Fruit fly (Drosophila melanogaster) whole organism, pupa: ENCODE measurements around the gene CG33178.

ENCODE experiments used
- CG10348 ChIP-seq: fragments of 200-800 bp; sonication (Bioruptor generic); IDR thresholded peaks from 2 replicates; pipeline ENCODE4 v1.3.6; 2022; ENCODE audit warnings: missing biosample characterization, missing genetic modification characterization
- CG12605 ChIP-seq: fragments of 200-800 bp; sonication (Bioruptor generic); IDR thresholded peaks from 2 replicates; pipeline ENCODE4 v1.3.6; 2022; ENCODE audit warnings: missing biosample characterization, missing genetic modification characterization
- CG13204 ChIP-seq: fragments of 200-800 bp; sonication (Bioruptor generic); optimal IDR thresholded peaks from 2 replicates; lab custom pipeline; 2018; ENCODE audit warnings: missing biosample characterization, mild to moderate bottlenecking, missing genetic modification characterization, moderate library complexity
- CG14655 ChIP-seq: fragments of 200-800 bp; sonication (Bioruptor generic); optimal IDR thresholded peaks from 3 replicates; lab custom pipeline; 2017; ENCODE audit warnings: mild to moderate bottlenecking, missing biosample characterization, missing genetic modification reagents, missing genetic modification characterization
- CG15710 ChIP-seq: fragments of 200-800 bp; sonication (Bioruptor generic); optimal IDR thresholded peaks from 2 replicates; lab custom pipeline; 2018; ENCODE audit warnings: missing biosample characterization, mild to moderate bottlenecking, missing genetic modification characterization, moderate library complexity
- CG17806 ChIP-seq: fragments of 200-800 bp; sonication (Bioruptor generic); optimal IDR thresholded peaks from 2 replicates; lab custom pipeline; 2018; ENCODE audit warnings: missing biosample characterization, mild to moderate bottlenecking, missing genetic modification characterization, moderate library complexity
- CG32121 ChIP-seq: fragments of 200-800 bp; sonication (Bioruptor generic); IDR thresholded peaks from 2 replicates; pipeline ENCODE4 v1.3.6; 2022; ENCODE audit warnings: missing biosample characterization, missing genetic modification characterization
- CG34367 ChIP-seq: fragments of 200-800 bp; sonication (Bioruptor generic); optimal IDR thresholded peaks from 2 replicates; lab custom pipeline; 2018; ENCODE audit warnings: missing biosample characterization, mild to moderate bottlenecking, missing genetic modification characterization
- CG4496 ChIP-seq: fragments of 200-800 bp; sonication (Bioruptor generic); IDR thresholded peaks from 3 replicates; pipeline ENCODE4 v1.3.6; 2022; ENCODE audit warnings: missing biosample characterization, missing genetic modification characterization
- CG8159 ChIP-seq: fragments of 200-800 bp; sonication (Bioruptor generic); optimal IDR thresholded peaks from 3 replicates; lab custom pipeline; 2018; ENCODE audit warnings: missing biosample characterization, mild to moderate bottlenecking, missing genetic modification characterization, moderate library complexity
- CG8301 ChIP-seq: fragments of 200-800 bp; sonication (Bioruptor generic); optimal IDR thresholded peaks from 2 replicates; lab custom pipeline; 2018; ENCODE audit warnings: missing biosample characterization, mild to moderate bottlenecking, missing genetic modification characterization
- CG9948 ChIP-seq: fragments of 200-800 bp; sonication (Bioruptor generic); optimal IDR thresholded peaks from 2 replicates; lab custom pipeline; 2018; ENCODE audit warnings: missing biosample characterization, mild to moderate bottlenecking, missing genetic modification characterization, moderate library complexity
- D1 ChIP-seq: fragments of 200-800 bp; sonication (Bioruptor generic); optimal IDR thresholded peaks from 2 replicates; lab custom pipeline; 2018; ENCODE audit warnings: missing biosample characterization, mild to moderate bottlenecking, missing genetic modification characterization, moderate library complexity
- EcR ChIP-seq: fragments of 200-800 bp; sonication (Bioruptor generic); optimal IDR thresholded peaks from 3 replicates; lab custom pipeline; 2019; ENCODE audit warnings: missing biosample characterization, missing genetic modification characterization, mild to moderate bottlenecking, moderate library complexity, missing genetic modification reagents
- Ets98B ChIP-seq: fragments of 200-800 bp; sonication (Bioruptor generic); IDR thresholded peaks from 2 replicates; pipeline ENCODE4 v1.3.6; 2022; ENCODE audit warnings: missing biosample characterization, missing genetic modification characterization
- Pif1A ChIP-seq: fragments of 200-800 bp; sonication (Bioruptor generic); optimal IDR thresholded peaks from 3 replicates; lab custom pipeline; 2016; ENCODE audit warnings: missing biosample characterization, missing genetic modification characterization
- Pif1B ChIP-seq: fragments of 200-800 bp; sonication (Bioruptor generic); optimal IDR thresholded peaks from 3 replicates; lab custom pipeline; 2016; ENCODE audit warnings: missing biosample characterization, missing genetic modification characterization
- Snoo ChIP-seq: fragments of 200-800 bp; sonication (Bioruptor generic); optimal IDR thresholded peaks from 3 replicates; lab custom pipeline; 2017; ENCODE audit warnings: missing biosample characterization, mild to moderate bottlenecking, missing genetic modification characterization, inconsistent platforms
- fd96Ca ChIP-seq: fragments of 200-800 bp; sonication (Bioruptor generic); IDR thresholded peaks from 3 replicates; pipeline ENCODE4 v1.3.6; 2022; ENCODE audit warnings: missing biosample characterization, missing genetic modification characterization
- gl ChIP-seq: fragments of 200-800 bp; sonication (Bioruptor generic); optimal IDR thresholded peaks from 2 replicates; lab custom pipeline; 2018; ENCODE audit warnings: missing biosample characterization, mild to moderate bottlenecking, missing genetic modification characterization
- rn ChIP-seq: fragments of 200-800 bp; sonication (Bioruptor generic); IDR thresholded peaks from 2 replicates; pipeline ENCODE4 v1.3.6; 2022; ENCODE audit warnings: missing biosample characterization, missing genetic modification characterization

CG33178 gene

dm6 chrX:15091159-15091558 is 8.5 kb downstream of the CG33178 start:
- TF ChIP-seq gl: no peak
- no peak for TF ChIP-seq D1 (tag; lab: Kevin White, UChicago)
- TF ChIP-seq CG10348: no peak
- no peak for TF ChIP-seq CG15710 (tag; lab: Kevin White, UChicago)
- no peak for TF ChIP-seq CG32121
- TF ChIP-seq CG17806: no peak
- no peak for TF ChIP-seq EcR (GFP tag; lab: Kevin White, UChicago)
- no peak for TF ChIP-seq CG4496
- TF ChIP-seq Pif1B (GFP tag; lab: Kevin White, UChicago): no peak
- TF ChIP-seq CG34367 (tag; lab: Kevin White, UChicago): no peak
- no peak for TF ChIP-seq CG13204 (GFP tag; lab: Kevin White, UChicago)
- no peak for TF ChIP-seq Ets98B (GFP tag; lab: Robert Waterston, UW)
- TF ChIP-seq CG8159 (tag; lab: Kevin White, UChicago): no peak
- TF ChIP-seq Snoo: no peak

dm6 chrX:15095942-15096341 is 13.3 kb downstream of the CG33178 start, which contains the start of gene CG9072:
CG9072 (minus strand) TSS chrX:15096042.
- TF ChIP-seq CG17806: no peak
- no peak for TF ChIP-seq rn (GFP tag; lab: Robert Waterston, UW)
- no peak for TF ChIP-seq CG34367 (tag; lab: Kevin White, UChicago)
- no peak for TF ChIP-seq CG4496
- TF ChIP-seq D1 (tag; lab: Kevin White, UChicago): no peak

- TF ChIP-seq Pif1B (GFP tag; lab: Kevin White, UChicago) (no peak), CG12605 (GFP tag; lab: Robert Waterston, UW) (no peak), CG15710 (tag; lab: Kevin White, UChicago) (no peak), rn (GFP tag; lab: Robert Waterston, UW) (no peak), gl (no peak), fd96Ca (no peak), Ets98B (GFP tag; lab: Robert Waterston, UW) (no peak), CG8301 (tag; lab: Kevin White, UChicago) (no peak), CG13204 (GFP tag; lab: Kevin White, UChicago) (no peak), EcR (GFP tag; lab: Kevin White, UChicago) (no peak), CG32121 (no peak), CG14655 (GFP tag; lab: Kevin White, UChicago) (no peak), CG34367 (tag; lab: Kevin White, UChicago) (no peak), CG8159 (tag; lab: Kevin White, UChicago) (no peak), CG10348 (no peak), CG9948 (tag; lab: Kevin White, UChicago) (no peak), CG17806 (no peak), D1 (tag; lab: Kevin White, UChicago) (no peak), CG4496 (no peak), Snoo (no peak)
Observed at dm6 chrX:15111888-15112287, 29.3 kb downstream of the CG33178 start.

dm6 chrX:15116397-15116796 is 33.8 kb downstream of the CG33178 start, which contains the start of gene Cyp4s3:
Cyp4s3 (minus strand) TSS chrX:15116542.
- no peak for TF ChIP-seq CG12605 (GFP tag; lab: Robert Waterston, UW)
- no peak for TF ChIP-seq Ets98B (GFP tag; lab: Robert Waterston, UW)
- no peak for TF ChIP-seq D1 (tag; lab: Kevin White, UChicago)

dm6 chrX:15120116-15120515 is 37.5 kb downstream of the CG33178 start:
- TF ChIP-seq CG17806 (no peak), Snoo (no peak), Pif1A (GFP tag; lab: Kevin White, UChicago) (no peak), CG32121 (0 out of 2 replicates have a peak, but pooled peaks have one; percentile 27), Pif1B (GFP tag; lab: Kevin White, UChicago) (no peak), CG12605 (GFP tag; lab: Robert Waterston, UW) (0 out of 2 replicates have a peak, but pooled peaks have one; percentile 19), CG10348 (no peak), CG14655 (GFP tag; lab: Kevin White, UChicago) (peak; percentile 42), CG15710 (tag; lab: Kevin White, UChicago) (no peak), Ets98B (GFP tag; lab: Robert Waterston, UW) (peak; percentile 22; the same call in 1 of the 2 replicates), CG8301 (tag; lab: Kevin White, UChicago) (peak; percentile 34), CG4496 (peak; percentile 49; the same call in 2 of the 3 replicates), fd96Ca (no peak)

dm6 chrX:15121714-15122113 is 39.1 kb downstream of the CG33178 start:
- TF ChIP-seq CG10348 (no peak), Pif1A (GFP tag; lab: Kevin White, UChicago) (no peak), CG12605 (GFP tag; lab: Robert Waterston, UW) (no peak), CG4496 (no peak), CG8159 (tag; lab: Kevin White, UChicago) (no peak), CG13204 (GFP tag; lab: Kevin White, UChicago) (no peak), rn (GFP tag; lab: Robert Waterston, UW) (no peak), Pif1B (GFP tag; lab: Kevin White, UChicago) (no peak), Ets98B (GFP tag; lab: Robert Waterston, UW) (no peak), fd96Ca (no peak), CG8301 (tag; lab: Kevin White, UChicago) (no peak), CG9948 (tag; lab: Kevin White, UChicago) (no peak), CG32121 (no peak), EcR (GFP tag; lab: Kevin White, UChicago) (no peak), D1 (tag; lab: Kevin White, UChicago) (no peak)
- TF ChIP-seq, all 21 proteins: peak for 0
